Worm (Caenorhabditis elegans) whole organism, L2 larva: ENCODE results near the gene F59A6.10.

ENCODE experiments used
- C34F6.9 ChIP-seq: fragments of 150-350 bp; optimal IDR thresholded peaks from 2 replicates; lab custom pipeline; 2014; ENCODE audit warnings: missing biosample characterization, missing genetic modification characterization
- F13H6.1 ChIP-seq: sonication (generic microtip); optimal IDR thresholded peaks from 2 replicates; lab custom pipeline; 2016; ENCODE audit warnings: missing genetic modification characterization, missing compliant biosample characterization
- Y55F3AM.14 ChIP-seq: fragments of 200-800 bp; sonication (Bioruptor generic); optimal IDR thresholded peaks from 2 replicates; lab custom pipeline; 2018; ENCODE audit warnings: mild to moderate bottlenecking, missing genetic modification characterization, missing compliant biosample characterization
- ZK546.5 ChIP-seq: sonication (generic microtip); optimal IDR thresholded peaks from 2 replicates; lab custom pipeline; 2017; ENCODE audit warnings: missing biosample characterization, missing genetic modification characterization
- alr-1 ChIP-seq: fragments of 150-350 bp; optimal IDR thresholded peaks from 2 replicates; lab custom pipeline; 2014; ENCODE audit warnings: missing biosample characterization, missing genetic modification characterization
- aly-2 ChIP-seq: fragments of 150-350 bp; optimal IDR thresholded peaks from 2 replicates; lab custom pipeline; 2014; ENCODE audit warnings: missing biosample characterization, missing genetic modification characterization
- ama-1 ChIP-seq: fragments of 150-350 bp; optimal IDR thresholded peaks from 2 replicates; lab custom pipeline; 2018; ENCODE audit warnings: inconsistent platforms
- blmp-1 ChIP-seq: sonication (generic microtip); optimal IDR thresholded peaks from 2 replicates; lab custom pipeline; 2017; ENCODE audit warnings: missing genetic modification characterization, mild to moderate bottlenecking, missing compliant biosample characterization, antibody characterized with exemption, moderate library complexity; ENCODE audit not compliant: insufficient read depth
- ceh-16 ChIP-seq: fragments of 150-350 bp; optimal IDR thresholded peaks from 2 replicates; lab custom pipeline; 2014; ENCODE audit warnings: missing biosample characterization, missing genetic modification characterization
- ceh-82 ChIP-seq: fragments of 150-350 bp; optimal IDR thresholded peaks from 2 replicates; lab custom pipeline; 2014; ENCODE audit warnings: missing biosample characterization, missing genetic modification characterization
- crh-2 ChIP-seq: sonication (generic microtip); optimal IDR thresholded peaks from 2 replicates; lab custom pipeline; 2017; ENCODE audit warnings: missing biosample characterization, missing genetic modification characterization
- dmd-4 ChIP-seq: sonication (generic microtip); optimal IDR thresholded peaks from 2 replicates; lab custom pipeline; 2017; ENCODE audit warnings: missing biosample characterization, missing genetic modification characterization
- egl-27 ChIP-seq: sonication (generic microtip); optimal IDR thresholded peaks from 3 replicates; lab custom pipeline; 2017; ENCODE audit warnings: missing biosample characterization, missing genetic modification reagents, missing genetic modification characterization
- elt-1 ChIP-seq: fragments of 150-350 bp; optimal IDR thresholded peaks from 2 replicates; lab custom pipeline; 2014; ENCODE audit warnings: missing biosample characterization, missing genetic modification characterization
- elt-3 ChIP-seq: sonication (generic microtip); optimal IDR thresholded peaks from 2 replicates; lab custom pipeline; 2017; ENCODE audit warnings: missing biosample characterization, missing genetic modification characterization
- fos-1 ChIP-seq: fragments of 150-350 bp; optimal IDR thresholded peaks from 2 replicates; lab custom pipeline; 2014; ENCODE audit warnings: missing biosample characterization, missing genetic modification characterization
- gmeb-1 ChIP-seq: fragments of 150-350 bp; optimal IDR thresholded peaks from 2 replicates; lab custom pipeline; 2014; ENCODE audit warnings: missing biosample characterization, missing genetic modification characterization
- lin-11 ChIP-seq: fragments of 150-350 bp; sonication (generic microtip); optimal IDR thresholded peaks from 2 replicates; lab custom pipeline; 2014; ENCODE audit warnings: missing biosample characterization, missing genetic modification characterization, inconsistent platforms, mixed read lengths
- lin-13 ChIP-seq: fragments of 150-350 bp; optimal IDR thresholded peaks from 2 replicates; lab custom pipeline; 2014; ENCODE audit warnings: missing biosample characterization, missing genetic modification reagents, missing genetic modification characterization
- lin-39 ChIP-seq: fragments of 150-350 bp; optimal IDR thresholded peaks from 2 replicates; lab custom pipeline; 2014; ENCODE audit warnings: missing biosample characterization, missing genetic modification reagents, missing genetic modification characterization
- lsy-2 ChIP-seq, 2 experiments: fragments of 150-350 bp in 1 of 2; sonication (generic microtip) in 1 of 2; optimal IDR thresholded peaks; 2 replicates each; lab custom pipeline; 2014 to 2017; ENCODE audit warnings: missing biosample characterization in 2 of 2, missing genetic modification characterization in 2 of 2
- mbf-1 ChIP-seq: sonication (generic microtip); optimal IDR thresholded peaks from 2 replicates; lab custom pipeline; 2017; ENCODE audit warnings: missing biosample characterization, missing genetic modification characterization
- mdl-1 ChIP-seq, 2 experiments: fragments of 150-350 bp in 1 of 2; sonication (generic microtip) in 1 of 2; optimal IDR thresholded peaks; 2 replicates each; lab custom pipeline; 2017; ENCODE audit warnings: missing biosample characterization in 2 of 2, missing genetic modification characterization in 2 of 2
- nhr-10 ChIP-seq: sonication (generic microtip); optimal IDR thresholded peaks from 2 replicates; lab custom pipeline; 2017; ENCODE audit warnings: missing biosample characterization, missing genetic modification characterization
- nhr-11 ChIP-seq: fragments of 150-350 bp; optimal IDR thresholded peaks from 2 replicates; lab custom pipeline; 2014; ENCODE audit warnings: missing biosample characterization, missing genetic modification characterization
- nhr-12 ChIP-seq: fragments of 150-350 bp; optimal IDR thresholded peaks from 2 replicates; lab custom pipeline; 2014; ENCODE audit warnings: missing biosample characterization, missing genetic modification characterization
- nhr-129 ChIP-seq: fragments of 150-350 bp; optimal IDR thresholded peaks from 2 replicates; lab custom pipeline; 2014; ENCODE audit warnings: missing biosample characterization, missing genetic modification characterization
- nhr-21 ChIP-seq: fragments of 150-350 bp; optimal IDR thresholded peaks from 2 replicates; lab custom pipeline; 2014; ENCODE audit warnings: missing biosample characterization, missing genetic modification characterization
- nhr-23 ChIP-seq: fragments of 150-350 bp; optimal IDR thresholded peaks from 2 replicates; lab custom pipeline; 2014; ENCODE audit warnings: missing biosample characterization, missing genetic modification reagents, missing genetic modification characterization
- nhr-237 ChIP-seq: fragments of 150-350 bp; optimal IDR thresholded peaks from 2 replicates; lab custom pipeline; 2014; ENCODE audit warnings: missing biosample characterization, missing genetic modification characterization
- nhr-25 ChIP-seq: fragments of 150-350 bp; sonication (generic microtip); optimal IDR thresholded peaks from 3 replicates; lab custom pipeline; 2014; ENCODE audit warnings: missing biosample characterization, missing genetic modification characterization
- nhr-77 ChIP-seq: fragments of 150-350 bp; optimal IDR thresholded peaks from 2 replicates; lab custom pipeline; 2014; ENCODE audit warnings: missing biosample characterization, missing genetic modification characterization
- peb-1 ChIP-seq: fragments of 150-350 bp; optimal IDR thresholded peaks from 2 replicates; lab custom pipeline; 2014; ENCODE audit warnings: missing biosample characterization, missing genetic modification characterization
- sem-4 ChIP-seq: fragments of 150-350 bp; optimal IDR thresholded peaks from 2 replicates; lab custom pipeline; 2014; ENCODE audit warnings: missing biosample characterization, missing genetic modification reagents, missing genetic modification characterization
- sma-9 ChIP-seq, 2 experiments: fragments of 150-350 bp in 1 of 2; sonication (generic microtip) in 1 of 2; optimal IDR thresholded peaks; 2 replicates each; lab custom pipeline; 2014 to 2016; ENCODE audit warnings: missing genetic modification characterization in 2 of 2, mild to moderate bottlenecking in 1 of 2, missing biosample characterization in 1 of 2, missing compliant biosample characterization in 1 of 2, missing genetic modification reagents in 1 of 2, moderate library complexity in 1 of 2
- snpc-4 ChIP-seq: fragments of 150-350 bp; optimal IDR thresholded peaks from 2 replicates; lab custom pipeline; 2014; ENCODE audit warnings: missing biosample characterization, missing genetic modification characterization
- unc-55 ChIP-seq: fragments of 150-350 bp; sonication (generic microtip); optimal IDR thresholded peaks from 3 replicates; lab custom pipeline; 2014; ENCODE audit warnings: missing biosample characterization, missing genetic modification reagents, missing genetic modification characterization
- ztf-1 ChIP-seq: fragments of 200-800 bp; sonication (Bioruptor generic); conservative IDR thresholded peaks from 2 replicates; pipeline ENCODE4 v1.3.6; 2022; ENCODE audit warnings: missing genetic modification characterization, missing compliant biosample characterization
- ztf-11 ChIP-seq: sonication (generic microtip); optimal IDR thresholded peaks from 2 replicates; lab custom pipeline; 2017; ENCODE audit warnings: missing biosample characterization, missing genetic modification characterization
- ztf-4 ChIP-seq: fragments of 150-350 bp; optimal IDR thresholded peaks from 2 replicates; lab custom pipeline; 2014; ENCODE audit warnings: missing biosample characterization, missing genetic modification characterization

F59A6.10 gene

DNA sequence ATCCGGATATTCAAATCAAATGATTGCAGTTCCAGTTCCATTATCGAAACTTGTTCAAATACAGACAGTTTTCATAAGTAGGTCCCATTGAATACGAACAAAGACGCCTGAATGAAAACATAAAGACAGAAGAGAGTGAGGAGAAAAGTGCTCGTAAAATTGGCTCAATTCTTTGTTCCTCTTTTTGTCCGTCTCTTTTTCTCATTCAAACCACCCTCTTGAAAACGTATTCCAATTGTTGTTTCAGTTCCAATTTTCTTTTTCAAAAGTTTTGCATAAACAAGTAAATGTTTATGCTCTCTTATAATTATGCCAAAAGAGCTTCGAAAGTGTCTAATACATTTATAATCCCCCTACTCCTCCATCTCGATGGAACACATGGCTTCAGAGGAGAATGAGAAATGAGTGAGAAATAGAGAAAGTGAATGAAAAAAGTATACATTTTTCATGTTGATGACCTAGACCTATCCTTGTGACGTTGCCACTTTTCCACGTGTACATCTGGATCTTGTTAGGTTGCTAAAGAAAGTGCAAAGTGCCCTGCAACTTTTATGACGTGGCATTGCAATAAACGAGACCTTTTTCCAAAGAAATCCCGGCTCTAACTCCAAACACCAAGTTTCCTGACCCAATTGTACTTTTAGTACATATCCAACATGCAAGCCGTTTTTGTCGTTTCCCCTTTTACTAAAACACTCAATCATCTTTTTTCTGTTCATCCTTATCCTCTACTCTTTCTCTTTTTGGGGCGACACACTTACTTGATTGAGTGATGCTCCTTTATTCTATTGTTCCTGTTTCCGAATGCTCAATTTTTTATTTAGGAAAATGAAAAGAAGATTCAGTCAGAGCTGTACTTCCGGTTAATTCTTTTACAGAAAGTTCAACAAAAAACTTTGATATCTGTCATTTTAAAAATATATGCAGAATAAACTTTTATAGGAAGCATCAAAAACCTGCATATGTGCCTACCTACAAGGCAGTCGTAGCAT, 42.7 kb downstream of the F59A6.10 start:
- TF ChIP-seq lin-39 (tag; lab: Kevin White, UChicago) (no peak), egl-27 (tag; lab: Kevin White, UChicago) (no peak), ama-1 (lab: Kevin White, UChicago) (no peak), lsy-2 (tag; optimal IDR thresholded peaks at IDR 0.05; lab: Kevin White, UChicago) (peak in 1 of 2 experiments; percentile 2), unc-55 (GFP tag; lab: Kevin White, UChicago) (peak; percentile 46), nhr-129 (tag; lab: Kevin White, UChicago) (peak; percentile 10), C34F6.9 (peak; percentile 7), sem-4 (tag; lab: Kevin White, UChicago) (peak; percentile 6)

DNA sequence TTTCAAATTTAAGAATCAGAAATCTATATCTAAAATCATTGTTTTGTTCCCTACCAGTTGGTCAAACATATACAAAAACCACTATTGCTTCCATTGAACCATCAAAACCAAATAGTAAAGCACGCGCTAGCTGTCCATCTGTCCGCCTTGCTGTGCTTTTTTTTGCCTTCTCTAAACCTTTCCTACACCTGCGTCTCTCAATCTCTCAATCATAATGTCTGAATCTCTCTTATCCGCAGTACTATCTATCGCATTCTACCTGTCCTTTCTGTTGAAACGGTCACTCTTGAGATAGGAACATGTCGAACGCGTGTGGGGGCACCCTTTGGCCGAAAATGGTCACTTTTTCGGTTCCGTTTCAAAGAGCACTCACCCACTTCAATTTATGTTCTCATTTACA, 43.5 kb downstream of the F59A6.10 start:
- TF ChIP-seq sem-4 (tag; lab: Kevin White, UChicago) (no peak), C34F6.9 (peak; percentile 20), nhr-11 (tag; lab: Kevin White, UChicago) (no peak), Y55F3AM.14 (no peak), aly-2 (no peak), unc-55 (GFP tag; lab: Kevin White, UChicago) (no peak), ztf-1 (no peak), mbf-1 (tag; lab: Kevin White, UChicago) (no peak), crh-2 (tag; lab: Kevin White, UChicago) (no peak), nhr-12 (tag; lab: Kevin White, UChicago) (no peak), nhr-25 (tag; lab: Kevin White, UChicago) (no peak), ceh-16 (tag; lab: Kevin White, UChicago) (no peak), nhr-129 (tag; lab: Kevin White, UChicago) (peak; percentile 41), nhr-21 (tag; lab: Kevin White, UChicago) (no peak), fos-1 (tag; lab: Kevin White, UChicago) (no peak), peb-1 (tag; lab: Kevin White, UChicago) (no peak), nhr-237 (no peak), ZK546.5 (tag; lab: Kevin White, UChicago) (no peak), F13H6.1 (tag; lab: Kevin White, UChicago) (no peak), nhr-10 (tag; lab: Kevin White, UChicago) (no peak), mdl-1 (tag; optimal IDR thresholded peaks at IDR 0.05; lab: Kevin White, UChicago) (no peak), blmp-1 (tag; lab: Kevin White, UChicago) (peak; percentile 10), ceh-82 (tag; lab: Kevin White, UChicago) (no peak), snpc-4 (tag; lab: Kevin White, UChicago) (no peak), lin-11 (tag; lab: Kevin White, UChicago) (no peak)

- no peak for TF ChIP-seq nhr-23 (tag; lab: Kevin White, UChicago)
- TF ChIP-seq F13H6.1 (tag; lab: Kevin White, UChicago), result no peak
- no peak for TF ChIP-seq ztf-4 (tag; lab: Kevin White, UChicago)
- peak; percentile 13 for TF ChIP-seq C34F6.9
- TF ChIP-seq alr-1 (tag; lab: Kevin White, UChicago), result no peak
- no peak for TF ChIP-seq ceh-16 (tag; lab: Kevin White, UChicago)
- TF ChIP-seq nhr-129 (tag; lab: Kevin White, UChicago), result peak; percentile 54
- TF ChIP-seq nhr-77 (tag; lab: Kevin White, UChicago), result no peak
- no peak for TF ChIP-seq egl-27 (tag; lab: Kevin White, UChicago)
These were observed 44.5 kb downstream of the F59A6.10 start for ce11 chrII:5048185-5048795.

DNA sequence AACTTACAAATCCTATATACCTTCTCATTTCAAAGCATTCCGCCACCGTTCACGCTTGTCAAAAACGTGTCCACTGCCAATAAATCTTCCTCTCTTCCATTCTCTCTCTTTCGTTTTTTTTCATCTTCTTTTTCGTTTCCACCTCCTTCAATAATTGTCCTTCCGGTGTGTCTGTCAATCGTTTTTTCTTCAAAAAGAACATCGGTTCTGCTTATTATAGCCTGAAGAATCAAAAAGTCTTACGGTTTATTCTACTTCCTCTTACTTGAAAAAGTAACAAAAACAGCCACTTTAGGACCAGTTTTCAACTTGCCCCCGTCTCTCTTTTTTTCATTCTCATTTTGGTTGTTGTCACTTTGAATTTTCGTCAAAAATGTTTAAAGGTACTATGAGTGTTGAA, 45.5 kb downstream of the F59A6.10 start:
- no peak for TF ChIP-seq ztf-11 (tag; lab: Kevin White, UChicago)
- no peak for TF ChIP-seq mdl-1 (tag; optimal IDR thresholded peaks at IDR 0.05; lab: Kevin White, UChicago)
- TF ChIP-seq sem-4 (tag; lab: Kevin White, UChicago), result peak; percentile 31
- TF ChIP-seq mbf-1 (tag; lab: Kevin White, UChicago), result no peak
- TF ChIP-seq lin-39 (tag; lab: Kevin White, UChicago), result no peak
- TF ChIP-seq ztf-1, result no peak
- TF ChIP-seq fos-1 (tag; lab: Kevin White, UChicago), result no peak
- TF ChIP-seq dmd-4, result no peak
- no peak for TF ChIP-seq nhr-23 (tag; lab: Kevin White, UChicago)
- no peak for TF ChIP-seq ceh-82 (tag; lab: Kevin White, UChicago)
- TF ChIP-seq nhr-77 (tag; lab: Kevin White, UChicago), result no peak
- peak; percentile 64 for TF ChIP-seq crh-2 (tag; lab: Kevin White, UChicago)
- peak; percentile 5 for TF ChIP-seq nhr-129 (tag; lab: Kevin White, UChicago)
- no peak for TF ChIP-seq nhr-12 (tag; lab: Kevin White, UChicago)
- no peak for TF ChIP-seq alr-1 (tag; lab: Kevin White, UChicago)
- no peak for TF ChIP-seq ceh-16 (tag; lab: Kevin White, UChicago)
- no peak for TF ChIP-seq lin-13 (GFP tag; lab: Kevin White, UChicago)
- TF ChIP-seq unc-55 (GFP tag; lab: Kevin White, UChicago), result no peak
- TF ChIP-seq egl-27 (tag; lab: Kevin White, UChicago), result peak; percentile 28
- no peak for TF ChIP-seq elt-3 (tag; lab: Kevin White, UChicago)
- TF ChIP-seq elt-1 (tag; lab: Kevin White, UChicago), result no peak
- peak; percentile 2 for TF ChIP-seq C34F6.9
- peak; percentile 11 for TF ChIP-seq F13H6.1 (tag; lab: Kevin White, UChicago)
- no peak for TF ChIP-seq gmeb-1 (tag; lab: Kevin White, UChicago)
- TF ChIP-seq sma-9 (GFP tag; optimal IDR thresholded peaks at IDR 0.05; lab: Kevin White, UChicago), result peak; percentile 19
- TF ChIP-seq sma-9 (tag; optimal IDR thresholded peaks at IDR 0.05; lab: Kevin White, UChicago), result no peak
- TF ChIP-seq snpc-4 (tag; lab: Kevin White, UChicago), result no peak
- TF ChIP-seq nhr-21 (tag; lab: Kevin White, UChicago), result no peak
